Fruit fly (Drosophila melanogaster) whole organism, embryonic: ENCODE data around the gene alpha-Est8.

Source experiments
- BEAF-32 ChIP-seq: fragments of 200-800 bp; sonication (Bioruptor generic); optimal IDR thresholded peaks from 3 replicates; lab custom pipeline; 2017; ENCODE audit warnings: missing biosample characterization, missing genetic modification characterization, mild to moderate bottlenecking, moderate library complexity, missing genetic modification reagents
- CG12299 ChIP-seq: fragments of 200-800 bp; sonication (Bioruptor generic); optimal IDR thresholded peaks from 2 replicates; lab custom pipeline; 2018; ENCODE audit warnings: missing biosample characterization, mild to moderate bottlenecking, missing genetic modification characterization
- CG13894 ChIP-seq: fragments of 200-800 bp; sonication (Bioruptor generic); optimal IDR thresholded peaks from 3 replicates; lab custom pipeline; 2018; ENCODE audit warnings: missing biosample characterization, mild to moderate bottlenecking, missing genetic modification characterization, moderate library complexity
- CG14667 ChIP-seq: fragments of 200-800 bp; sonication (Bioruptor generic); IDR thresholded peaks from 2 replicates; pipeline ENCODE4 v1.3.6; 2022; ENCODE audit warnings: missing biosample characterization, missing genetic modification characterization
- CG17802 ChIP-seq: fragments of 200-800 bp; sonication (Bioruptor generic); optimal IDR thresholded peaks from 2 replicates; lab custom pipeline; 2018; ENCODE audit warnings: missing biosample characterization, mild to moderate bottlenecking, missing genetic modification characterization, moderate library complexity
- CG17829 ChIP-seq: fragments of 200-800 bp; optimal IDR thresholded peaks from 2 replicates; lab custom pipeline; 2019; ENCODE audit warnings: missing biosample characterization, mild to moderate bottlenecking, missing genetic modification characterization, moderate library complexity
- CG2120 ChIP-seq: fragments of 200-800 bp; sonication (Bioruptor generic); optimal IDR thresholded peaks from 3 replicates; lab custom pipeline; 2016; ENCODE audit warnings: missing biosample characterization, missing genetic modification characterization
- CG2202 ChIP-seq: fragments of 200-800 bp; sonication (Bioruptor generic); optimal IDR thresholded peaks from 2 replicates; lab custom pipeline; 2018; ENCODE audit warnings: missing biosample characterization, mild to moderate bottlenecking, missing genetic modification characterization
- CG2678 ChIP-seq: fragments of 200-800 bp; sonication (Bioruptor generic); optimal IDR thresholded peaks from 3 replicates; lab custom pipeline; 2019; ENCODE audit warnings: missing biosample characterization, mild to moderate bottlenecking, missing genetic modification characterization, moderate library complexity
- CG3281 ChIP-seq: fragments of 200-800 bp; sonication (Bioruptor generic); optimal IDR thresholded peaks from 3 replicates; lab custom pipeline; 2017; ENCODE audit warnings: missing biosample characterization, mild to moderate bottlenecking, missing genetic modification characterization
- CG4730 ChIP-seq: fragments of 200-800 bp; sonication (Bioruptor generic); IDR thresholded peaks from 2 replicates; pipeline ENCODE4 v1.3.6; 2022; ENCODE audit warnings: missing biosample characterization, missing genetic modification characterization
- CG5245 ChIP-seq: fragments of 200-800 bp; sonication (Bioruptor generic); optimal IDR thresholded peaks from 3 replicates; lab custom pipeline; 2016; ENCODE audit warnings: missing biosample characterization, missing genetic modification characterization
- CG7745 ChIP-seq: fragments of 200-800 bp; sonication (Bioruptor generic); optimal IDR thresholded peaks from 2 replicates; lab custom pipeline; 2018; ENCODE audit warnings: missing biosample characterization, mild to moderate bottlenecking, missing genetic modification characterization, moderate library complexity
- CG7963 ChIP-seq: fragments of 200-800 bp; sonication (Bioruptor generic); IDR thresholded peaks from 3 replicates; pipeline ENCODE4 v1.3.6; 2022; ENCODE audit warnings: missing biosample characterization, missing genetic modification characterization; ENCODE audit not compliant: partially characterized antibody
- CG9932 ChIP-seq: fragments of 200-800 bp; sonication (Bioruptor generic); IDR thresholded peaks from 2 replicates; pipeline ENCODE4 v1.3.6; 2022; ENCODE audit warnings: missing biosample characterization, missing genetic modification characterization
- Lhr ChIP-seq: fragments of 200-800 bp; sonication (Bioruptor generic); optimal IDR thresholded peaks from 3 replicates; lab custom pipeline; 2017; ENCODE audit warnings: mild to moderate bottlenecking, missing biosample characterization, missing genetic modification reagents, missing genetic modification characterization
- Max ChIP-seq: fragments of 200-800 bp; sonication (Bioruptor generic); optimal IDR thresholded peaks from 2 replicates; lab custom pipeline; 2016; ENCODE audit warnings: missing biosample characterization, mild to moderate bottlenecking, missing genetic modification characterization
- Mrtf ChIP-seq: fragments of 200-800 bp; sonication (Bioruptor generic); IDR thresholded peaks from 3 replicates; pipeline ENCODE4 v1.3.6; 2022; ENCODE audit warnings: missing biosample characterization, missing genetic modification characterization
- Ravus ChIP-seq: fragments of 200-800 bp; sonication (Bioruptor generic); IDR thresholded peaks from 2 replicates; pipeline ENCODE4 v1.3.6; 2022; ENCODE audit warnings: missing biosample characterization, missing genetic modification characterization
- Side ChIP-seq: fragments of 200-800 bp; sonication (Bioruptor generic); optimal IDR thresholded peaks from 2 replicates; lab custom pipeline; 2016; ENCODE audit warnings: missing biosample characterization, missing genetic modification characterization
- Sin3A ChIP-seq: fragments of >200 bp; optimal IDR thresholded peaks from 2 replicates; lab custom pipeline; 2018
- Sry-β ChIP-seq: fragments of 200-800 bp; sonication (Bioruptor generic); optimal IDR thresholded peaks from 2 replicates; lab custom pipeline; 2018; ENCODE audit warnings: missing biosample characterization, mild to moderate bottlenecking, missing genetic modification characterization, moderate library complexity
- Sry-δ ChIP-seq: fragments of 200-800 bp; sonication (Bioruptor generic); optimal IDR thresholded peaks from 2 replicates; lab custom pipeline; 2016; ENCODE audit warnings: missing biosample characterization, missing genetic modification characterization
- Ssrp ChIP-seq: fragments of 200-800 bp; sonication (Bioruptor generic); optimal IDR thresholded peaks from 2 replicates; lab custom pipeline; 2018; ENCODE audit warnings: missing biosample characterization, mild to moderate bottlenecking, missing genetic modification characterization, moderate library complexity
- croc ChIP-seq: fragments of 200-800 bp; sonication (Bioruptor generic); conservative IDR thresholded peaks from 3 replicates; pipeline ENCODE4 v1.3.6; 2022; ENCODE audit warnings: missing biosample characterization, missing genetic modification characterization
- cwo ChIP-seq: fragments of 200-800 bp; sonication (Bioruptor generic); optimal IDR thresholded peaks from 3 replicates; lab custom pipeline; 2017; ENCODE audit warnings: missing biosample characterization, missing genetic modification characterization, mild to moderate bottlenecking, moderate library complexity, missing genetic modification reagents
- hb ChIP-seq: fragments of 200-800 bp; sonication (Bioruptor generic); IDR thresholded peaks from 3 replicates; pipeline ENCODE4 v1.3.6; 2022; ENCODE audit warnings: missing biosample characterization, missing genetic modification characterization; ENCODE audit not compliant: partially characterized antibody
- jumu ChIP-seq: fragments of 200-800 bp; sonication (Bioruptor generic); optimal IDR thresholded peaks from 3 replicates; lab custom pipeline; 2016; ENCODE audit warnings: missing biosample characterization, missing genetic modification characterization
- lab ChIP-seq: fragments of 200-800 bp; sonication (Bioruptor generic); optimal IDR thresholded peaks from 3 replicates; lab custom pipeline; 2017; ENCODE audit warnings: missing biosample characterization, missing genetic modification characterization, mild to moderate bottlenecking, moderate library complexity, missing genetic modification reagents
- mam ChIP-seq: fragments of 200-800 bp; sonication (Bioruptor generic); optimal IDR thresholded peaks from 3 replicates; lab custom pipeline; 2016; ENCODE audit warnings: missing biosample characterization, missing genetic modification characterization
- p53 ChIP-seq: fragments of 200-800 bp; sonication (Bioruptor generic); optimal IDR thresholded peaks from 2 replicates; lab custom pipeline; 2016; ENCODE audit warnings: missing biosample characterization, missing genetic modification characterization
- pan ChIP-seq, 4 experiments: fragments of >200 bp in 3 of 4; fragments of 200-800 bp in 1 of 4; sonication (Bioruptor generic) in 1 of 4; optimal IDR thresholded peaks in 3 of 4; IDR thresholded peaks in 1 of 4; 2 replicates each; pipeline versions ENCODE4 v1.3.6 to Lab custom; 2017 to 2022; ENCODE audit warnings: missing biosample characterization in 2 of 4, missing genetic modification characterization in 2 of 4, mixed read lengths in 1 of 4
- prd ChIP-seq, 3 experiments: fragments of >200 bp in 2 of 3; fragments of 200-800 bp in 1 of 3; sonication (Bioruptor generic) in 1 of 3; optimal IDR thresholded peaks in 2 of 3; IDR thresholded peaks in 1 of 3; 2 replicates in 2 of 3; 3 replicates in 1 of 3; pipeline versions ENCODE4 v1.3.6 to Lab custom; 2017 to 2022; ENCODE audit warnings: missing biosample characterization in 1 of 3, missing genetic modification characterization in 1 of 3
- sd ChIP-seq: fragments of 200-800 bp; sonication (Bioruptor generic); optimal IDR thresholded peaks from 3 replicates; lab custom pipeline; 2018; ENCODE audit warnings: missing biosample characterization, mild to moderate bottlenecking, missing genetic modification characterization, moderate library complexity
- sim ChIP-seq: fragments of 200-800 bp; sonication (Bioruptor generic); IDR thresholded peaks from 2 replicates; pipeline ENCODE4 v1.3.6; 2022; ENCODE audit warnings: missing biosample characterization, missing genetic modification characterization
- vnd ChIP-seq: fragments of 200-800 bp; sonication (Bioruptor generic); IDR thresholded peaks from 3 replicates; pipeline ENCODE4 v1.3.6; 2022; ENCODE audit warnings: missing biosample characterization, missing genetic modification characterization; ENCODE audit not compliant: partially characterized antibody
- vvl ChIP-seq: fragments of 200-800 bp; sonication (Bioruptor generic); IDR thresholded peaks from 2 replicates; pipeline ENCODE4 v1.3.6; 2022; ENCODE audit warnings: missing biosample characterization, missing genetic modification characterization
- zfh2 ChIP-seq: fragments of 200-800 bp; sonication (Bioruptor generic); optimal IDR thresholded peaks from 2 replicates; lab custom pipeline; 2016; ENCODE audit warnings: missing biosample characterization, missing genetic modification characterization

Gene alpha-Est8

DNA sequence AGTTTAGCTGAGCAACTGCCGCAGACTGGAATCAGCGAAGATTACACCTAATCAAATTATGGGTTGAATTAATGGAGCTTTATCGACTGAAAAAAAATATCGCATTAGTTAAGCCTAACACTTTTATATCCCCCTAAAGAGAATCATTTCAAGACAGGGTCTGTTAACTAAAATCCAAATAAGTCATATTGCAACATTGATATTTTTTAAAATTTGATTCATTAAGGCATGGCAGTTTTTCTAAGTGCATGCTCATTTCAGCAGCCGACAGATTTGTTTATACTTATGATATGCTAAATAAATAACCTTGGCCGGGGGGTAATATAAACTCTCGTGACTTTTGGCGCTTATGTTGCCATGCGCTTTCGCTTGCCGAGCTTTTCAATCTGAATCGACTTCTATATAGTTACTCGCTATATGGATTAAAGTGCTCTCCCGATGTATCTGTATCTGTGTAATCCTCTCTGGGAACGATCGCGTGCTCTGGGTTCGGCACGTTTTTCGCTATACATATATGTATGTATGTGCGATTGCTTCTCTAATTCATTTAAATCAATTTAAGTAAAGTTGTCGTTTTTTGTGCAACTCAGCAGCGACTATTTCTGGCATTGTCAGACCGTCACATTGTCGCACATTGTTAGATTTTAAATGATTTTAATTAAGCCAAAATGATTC lies 9.0 kb downstream of the alpha-Est8 start (continued):
- TF ChIP-seq CG3281 (peak; percentile 93), pan (optimal IDR thresholded peaks at IDR 0.05; lab: Kevin White, UChicago) (no peak), pan (GFP tag; optimal IDR thresholded peaks at IDR 0.05 in 1 of 2, IDR thresholded peaks at IDR 0.05 in 1 of 2) (peak in 1 of 2 experiments; percentile 83), Max (peak; percentile 82), Sry-β (GFP tag; lab: Kevin White, UChicago) (no peak), vvl (peak; percentile 85; the same call in 1 of the 2 replicates), lab (GFP tag; lab: Kevin White, UChicago) (peak; percentile 95), jumu (peak; percentile 76), CG7745 (tag; lab: Kevin White, UChicago) (no peak), hb (GFP tag; lab: Robert Waterston, UW) (no peak), vnd (GFP tag; lab: Robert Waterston, UW) (no peak), Sry-δ (peak; percentile 56), CG2202 (tag; lab: Kevin White, UChicago) (no peak), Sin3A (lab: Kevin White, UChicago) (no peak), CG17829 (no peak), p53 (peak; percentile 53), cwo (GFP tag; lab: Kevin White, UChicago) (peak; percentile 98), CG9932 (GFP tag; lab: Robert Waterston, UW) (peak; percentile 92), CG14667 (GFP tag; lab: Robert Waterston, UW) (peak; percentile 53; the same call in 1 of the 2 replicates), CG2120 (GFP tag; lab: Kevin White, UChicago) (peak; percentile 98), CG2678 (tag; lab: Kevin White, UChicago) (peak; percentile 90), Lhr (no peak), CG4730 (GFP tag; lab: Robert Waterston, UW) (peak; percentile 62), CG12299 (peak; percentile 51), Mrtf (GFP tag; lab: Robert Waterston, UW) (peak; percentile 81; the same call in 2 of the 3 replicates), BEAF-32 (no peak), Ssrp (no peak), prd (optimal IDR thresholded peaks at IDR 0.05; lab: Kevin White, UChicago) (no peak), prd (GFP tag; IDR thresholded peaks at IDR 0.05; lab: Robert Waterston, UW) (peak; percentile 84), CG13894 (tag; lab: Kevin White, UChicago) (peak; percentile 82), CG5245 (GFP tag; lab: Kevin White, UChicago) (peak; percentile 49), CG7963 (no peak), mam (GFP tag; lab: Kevin White, UChicago) (peak; percentile 93), CG17802 (tag; lab: Kevin White, UChicago) (peak; percentile 4), Side (GFP tag; lab: Kevin White, UChicago) (peak; percentile 88), zfh2 (GFP tag; lab: Kevin White, UChicago) (peak; percentile 93), sim (GFP tag; lab: Robert Waterston, UW) (no peak), Ravus (GFP tag; lab: Robert Waterston, UW) (peak; percentile 56), sd (tag; lab: Kevin White, UChicago) (peak; percentile 77), croc (GFP tag; lab: Robert Waterston, UW) (0 out of 3 replicates have a peak, but pooled peaks have one; percentile 14)
